Worm (Caenorhabditis elegans): ENCODE measurements around the gene C06E1.11.

DNA sequence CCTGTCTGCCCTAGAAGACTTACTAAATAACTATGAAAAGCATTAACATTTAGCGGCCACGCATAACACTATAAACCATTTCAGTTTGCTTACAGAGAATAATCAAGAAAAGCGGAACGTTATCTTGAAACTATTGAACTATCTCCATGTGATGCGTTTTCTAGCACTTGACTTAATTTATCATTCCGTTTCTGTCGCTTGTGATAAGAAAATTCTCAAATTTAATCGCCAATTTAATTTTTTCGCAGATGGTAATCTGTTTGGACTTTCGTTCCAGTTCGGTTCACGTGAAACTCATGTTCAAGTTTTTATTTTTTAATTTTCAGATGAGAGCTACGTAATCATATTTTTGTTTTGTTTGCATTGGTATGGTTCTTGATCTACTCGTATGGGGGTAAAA lies 40.5 kb upstream of the C06E1.11 start:
- TF ChIP-seq ref-1 (GFP tag; conservative IDR thresholded peaks at IDR 0.05) (no peak), T22C8.4 (GFP tag; IDR thresholded peaks at IDR 0.05) (no peak), flt-1 (GFP tag; IDR thresholded peaks at IDR 0.05) (no peak), cog-1 (tag; optimal IDR thresholded peaks at IDR 0.05) (no peak), ztf-29 (GFP tag; IDR thresholded peaks at IDR 0.05) (no peak), ztf-23 (GFP tag; IDR thresholded peaks at IDR 0.05) (no peak), med-1 (GFP tag; optimal IDR thresholded peaks at IDR 0.05; ENCODE audit: insufficient read depth) (no peak), klf-2 (GFP tag; conservative IDR thresholded peaks at IDR 0.05) (no peak), tab-1 (GFP tag; IDR thresholded peaks at IDR 0.05) (no peak)

Data from whole organism, midembryonic.